Fruit fly (Drosophila melanogaster) whole organism, embryonic: Measurements from ENCODE around the gene CG42512.

Source experiments
- CG6689 ChIP-seq: fragments of 200-800 bp; sonication (Bioruptor generic); IDR thresholded peaks from 2 replicates; pipeline ENCODE4 v1.3.6; 2022; ENCODE audit warnings: missing biosample characterization, missing genetic modification characterization
- CTCF ChIP-seq: fragments of 200-800 bp; sonication (Bioruptor generic); optimal IDR thresholded peaks from 2 replicates; lab custom pipeline; 2017; ENCODE audit warnings: missing biosample characterization, mild to moderate bottlenecking, missing genetic modification characterization, moderate library complexity
- NfI ChIP-seq: fragments of 200-800 bp; sonication (Bioruptor generic); optimal IDR thresholded peaks from 3 replicates; lab custom pipeline; 2018; ENCODE audit warnings: missing biosample characterization, mild to moderate bottlenecking, missing genetic modification characterization, moderate library complexity

- TF ChIP-seq CTCF (GFP tag; lab: Kevin White, UChicago) (no peak), NfI (GFP tag; lab: Kevin White, UChicago) (no peak), CG6689 (GFP tag; lab: Robert Waterston, UW) (no peak)
These were observed 43.3 kb upstream of the CG42512 start for dm6 chrX:16607828-16608227.
